Fruit fly (Drosophila melanogaster) whole organism, prepupa: ENCODE results near the gene Or98b.
A peak's percentile ranks its signal among the peaks of the same experiment; 100 is the strongest.

Experiments
- Blimp-1 ChIP-seq: fragments of 200-800 bp; sonication (Bioruptor generic); optimal IDR thresholded peaks from 3 replicates; lab custom pipeline; 2017; ENCODE audit warnings: missing biosample characterization, missing genetic modification characterization, mild to moderate bottlenecking, moderate library complexity, missing genetic modification reagents
- CG10631 ChIP-seq: fragments of 200-800 bp; sonication (Bioruptor generic); optimal IDR thresholded peaks from 2 replicates; lab custom pipeline; 2016; ENCODE audit warnings: missing biosample characterization, missing genetic modification characterization
- CG10669 ChIP-seq: fragments of 200-800 bp; sonication (Bioruptor generic); optimal IDR thresholded peaks from 3 replicates; lab custom pipeline; 2018; ENCODE audit warnings: missing biosample characterization, mild to moderate bottlenecking, missing genetic modification characterization, moderate library complexity
- CG11294 ChIP-seq: fragments of 200-800 bp; sonication (Bioruptor generic); IDR thresholded peaks from 2 replicates; pipeline ENCODE4 v1.3.6; 2022; ENCODE audit warnings: missing biosample characterization, missing genetic modification characterization
- CG11762 ChIP-seq: fragments of 200-800 bp; sonication (Bioruptor generic); optimal IDR thresholded peaks from 3 replicates; lab custom pipeline; 2016; ENCODE audit warnings: missing biosample characterization, missing genetic modification characterization; ENCODE audit not compliant: insufficient read depth
- CG15336 ChIP-seq: fragments of 200-800 bp; sonication (Bioruptor generic); IDR thresholded peaks from 2 replicates; pipeline ENCODE4 v1.3.6; 2022; ENCODE audit warnings: missing biosample characterization, missing genetic modification characterization
- CG1621 ChIP-seq: fragments of 200-800 bp; sonication (Bioruptor generic); optimal IDR thresholded peaks from 3 replicates; lab custom pipeline; 2018; ENCODE audit warnings: missing biosample characterization, mild to moderate bottlenecking, missing genetic modification characterization
- CG16779 ChIP-seq: fragments of 200-800 bp; sonication (Bioruptor generic); optimal IDR thresholded peaks from 3 replicates; lab custom pipeline; 2017; ENCODE audit warnings: missing biosample characterization, mild to moderate bottlenecking, missing genetic modification characterization
- CG3032 ChIP-seq: fragments of 200-800 bp; optimal IDR thresholded peaks from 2 replicates; lab custom pipeline; 2019; ENCODE audit warnings: missing biosample characterization, mild to moderate bottlenecking, missing genetic modification characterization, moderate library complexity
- CG31627 ChIP-seq: fragments of 200-800 bp; sonication (Bioruptor generic); optimal IDR thresholded peaks from 3 replicates; lab custom pipeline; 2016; ENCODE audit warnings: missing biosample characterization, missing genetic modification characterization
- CG34406 ChIP-seq: fragments of 200-800 bp; sonication (Bioruptor generic); optimal IDR thresholded peaks from 3 replicates; lab custom pipeline; 2016; ENCODE audit warnings: missing biosample characterization, missing genetic modification characterization
- CG3919 ChIP-seq: fragments of 200-800 bp; sonication (Bioruptor generic); optimal IDR thresholded peaks from 3 replicates; lab custom pipeline; 2016; ENCODE audit warnings: missing biosample characterization, missing genetic modification characterization
- CG4318 ChIP-seq: fragments of 200-800 bp; sonication (Bioruptor generic); optimal IDR thresholded peaks from 3 replicates; lab custom pipeline; 2017; ENCODE audit warnings: missing biosample characterization, mild to moderate bottlenecking, missing genetic modification characterization
- CG6163 ChIP-seq: fragments of 200-800 bp; sonication (Bioruptor generic); IDR thresholded peaks from 3 replicates; pipeline ENCODE4 v1.3.6; 2022; ENCODE audit warnings: missing biosample characterization, missing genetic modification characterization
- CG6808 ChIP-seq: fragments of 200-800 bp; sonication (Bioruptor generic); optimal IDR thresholded peaks from 3 replicates; lab custom pipeline; 2017; ENCODE audit warnings: missing biosample characterization, missing genetic modification characterization, mild to moderate bottlenecking, moderate library complexity, missing genetic modification reagents
- CG6854 ChIP-seq: fragments of 200-800 bp; sonication (Bioruptor generic); optimal IDR thresholded peaks from 2 replicates; lab custom pipeline; 2017; ENCODE audit warnings: missing biosample characterization, mild to moderate bottlenecking, missing genetic modification characterization
- CG7368 ChIP-seq: fragments of 200-800 bp; sonication (Bioruptor generic); optimal IDR thresholded peaks from 3 replicates; lab custom pipeline; 2016; ENCODE audit warnings: missing biosample characterization, missing genetic modification characterization
- CG8119 ChIP-seq: fragments of 200-800 bp; sonication (Bioruptor generic); IDR thresholded peaks from 3 replicates; pipeline ENCODE4 v1.3.6; 2022; ENCODE audit warnings: missing biosample characterization, missing genetic modification characterization
- CG8319 ChIP-seq: fragments of 200-800 bp; sonication (Bioruptor generic); optimal IDR thresholded peaks from 3 replicates; lab custom pipeline; 2016; ENCODE audit warnings: missing biosample characterization, missing genetic modification characterization
- CG8632 ChIP-seq: fragments of 200-800 bp; sonication (Bioruptor generic); optimal IDR thresholded peaks from 3 replicates; lab custom pipeline; 2016; ENCODE audit warnings: missing biosample characterization, missing genetic modification characterization
- CG9139 ChIP-seq: fragments of 200-800 bp; sonication (Bioruptor generic); optimal IDR thresholded peaks from 3 replicates; lab custom pipeline; 2017; ENCODE audit warnings: missing biosample characterization, mild to moderate bottlenecking, missing genetic modification characterization
- Eip75B ChIP-seq: fragments of 200-800 bp; sonication (Bioruptor generic); optimal IDR thresholded peaks from 3 replicates; lab custom pipeline; 2016; ENCODE audit warnings: missing biosample characterization, missing genetic modification characterization
- Eip78C ChIP-seq: fragments of 200-800 bp; sonication (Bioruptor generic); peaks from one replicate; lab custom pipeline; 2016; ENCODE audit warnings: missing biosample characterization, missing genetic modification characterization
- Eip93F ChIP-seq: fragments of 200-800 bp; sonication (Bioruptor generic); optimal IDR thresholded peaks from 2 replicates; lab custom pipeline; 2016; ENCODE audit warnings: missing biosample characterization, mild to moderate bottlenecking, missing genetic modification characterization
- Ets21C ChIP-seq: fragments of 200-800 bp; sonication (Bioruptor generic); optimal IDR thresholded peaks from 3 replicates; lab custom pipeline; 2016; ENCODE audit warnings: missing biosample characterization, missing genetic modification characterization
- Ets96B ChIP-seq: fragments of 200-800 bp; optimal IDR thresholded peaks from 2 replicates; lab custom pipeline; 2019; ENCODE audit warnings: missing biosample characterization, mild to moderate bottlenecking, missing genetic modification characterization, moderate library complexity
- Gug ChIP-seq: fragments of 200-800 bp; sonication (Bioruptor generic); IDR thresholded peaks from 2 replicates; pipeline ENCODE4 v1.3.6; 2022; ENCODE audit warnings: missing biosample characterization, missing genetic modification characterization
- Hr39 ChIP-seq: fragments of 200-800 bp; sonication (Bioruptor generic); optimal IDR thresholded peaks from 2 replicates; lab custom pipeline; 2016; ENCODE audit warnings: missing biosample characterization, missing genetic modification characterization
- Hr4 ChIP-seq: fragments of 200-800 bp; sonication (Bioruptor generic); optimal IDR thresholded peaks from 3 replicates; lab custom pipeline; 2016; ENCODE audit warnings: missing biosample characterization, missing genetic modification characterization
- Lpt ChIP-seq: fragments of 200-800 bp; sonication (Bioruptor generic); optimal IDR thresholded peaks from 3 replicates; lab custom pipeline; 2016; ENCODE audit warnings: missing biosample characterization, missing genetic modification characterization
- OdsH ChIP-seq: fragments of 200-800 bp; sonication (Bioruptor generic); optimal IDR thresholded peaks from 3 replicates; lab custom pipeline; 2016; ENCODE audit warnings: missing biosample characterization, missing genetic modification characterization
- Smox ChIP-seq: fragments of 200-800 bp; sonication (Bioruptor generic); optimal IDR thresholded peaks from 3 replicates; lab custom pipeline; 2016; ENCODE audit warnings: missing biosample characterization, missing genetic modification characterization
- Sox102F ChIP-seq: fragments of 200-800 bp; sonication (Bioruptor generic); optimal IDR thresholded peaks from 2 replicates; lab custom pipeline; 2016; ENCODE audit warnings: missing biosample characterization, mild to moderate bottlenecking, missing genetic modification characterization
- Sox14 ChIP-seq: fragments of 200-800 bp; sonication (Bioruptor generic); optimal IDR thresholded peaks from 3 replicates; lab custom pipeline; 2016; ENCODE audit warnings: missing biosample characterization, missing genetic modification characterization
- Sox15 ChIP-seq: fragments of 200-800 bp; sonication (Bioruptor generic); optimal IDR thresholded peaks from 3 replicates; lab custom pipeline; 2016; ENCODE audit warnings: missing biosample characterization, missing genetic modification characterization
- achi ChIP-seq: fragments of 200-800 bp; sonication (Bioruptor generic); optimal IDR thresholded peaks from 3 replicates; lab custom pipeline; 2016; ENCODE audit warnings: missing biosample characterization, missing genetic modification characterization
- cyc ChIP-seq: fragments of 200-800 bp; sonication (Bioruptor generic); optimal IDR thresholded peaks from 3 replicates; lab custom pipeline; 2016; ENCODE audit warnings: missing biosample characterization, missing genetic modification characterization
- dac ChIP-seq: fragments of 200-800 bp; sonication (Bioruptor generic); optimal IDR thresholded peaks from 2 replicates; lab custom pipeline; 2017; ENCODE audit warnings: missing biosample characterization, mild to moderate bottlenecking, missing genetic modification characterization
- dsx ChIP-seq: fragments of 200-800 bp; optimal IDR thresholded peaks from 3 replicates; lab custom pipeline; 2019; ENCODE audit warnings: missing biosample characterization, mild to moderate bottlenecking, missing genetic modification characterization, moderate library complexity; ENCODE audit not compliant: poor library complexity, severe bottlenecking
- esn ChIP-seq: fragments of 200-800 bp; sonication (Bioruptor generic); optimal IDR thresholded peaks from 2 replicates; lab custom pipeline; 2016; ENCODE audit warnings: missing biosample characterization, mild to moderate bottlenecking, missing genetic modification characterization, moderate library complexity
- fd59A ChIP-seq: fragments of 200-800 bp; sonication (Bioruptor generic); optimal IDR thresholded peaks from 2 replicates; lab custom pipeline; 2017; ENCODE audit warnings: missing biosample characterization, mild to moderate bottlenecking, missing genetic modification characterization, missing genetic modification reagents
- fd85E ChIP-seq: fragments of 200-800 bp; sonication (Bioruptor generic); optimal IDR thresholded peaks from 3 replicates; lab custom pipeline; 2016; ENCODE audit warnings: missing biosample characterization, missing genetic modification characterization
- lz ChIP-seq: fragments of 200-800 bp; sonication (Bioruptor generic); optimal IDR thresholded peaks from 3 replicates; lab custom pipeline; 2016; ENCODE audit warnings: missing biosample characterization, missing genetic modification characterization
- net ChIP-seq: fragments of 200-800 bp; sonication (Bioruptor generic); optimal IDR thresholded peaks from 3 replicates; lab custom pipeline; 2016; ENCODE audit warnings: missing biosample characterization, missing genetic modification characterization
- pdm3 ChIP-seq: fragments of 200-800 bp; sonication (Bioruptor generic); optimal IDR thresholded peaks from 3 replicates; lab custom pipeline; 2016; ENCODE audit warnings: missing biosample characterization, missing genetic modification characterization
- salr ChIP-seq, 2 experiments: fragments of 200-800 bp; sonication (Bioruptor generic); optimal IDR thresholded peaks; 3 replicates each; lab custom pipeline; 2016 to 2018; ENCODE audit warnings: missing biosample characterization in 2 of 2, missing genetic modification characterization in 2 of 2, mild to moderate bottlenecking in 1 of 2
- spab ChIP-seq: fragments of 200-800 bp; sonication (Bioruptor generic); optimal IDR thresholded peaks from 2 replicates; lab custom pipeline; 2017; ENCODE audit warnings: missing biosample characterization, mild to moderate bottlenecking, missing genetic modification characterization, missing genetic modification reagents
- svp ChIP-seq: fragments of 200-800 bp; sonication (Bioruptor generic); peaks from one replicate; lab custom pipeline; 2016; ENCODE audit warnings: missing biosample characterization, missing genetic modification characterization
- topi ChIP-seq: fragments of 200-800 bp; sonication (Bioruptor generic); optimal IDR thresholded peaks from 3 replicates; lab custom pipeline; 2016; ENCODE audit warnings: missing biosample characterization, missing genetic modification characterization
- vri ChIP-seq: fragments of 200-800 bp; sonication (Bioruptor generic); optimal IDR thresholded peaks from 3 replicates; lab custom pipeline; 2016; ENCODE audit warnings: missing biosample characterization, mild to moderate bottlenecking, missing genetic modification characterization

Or98b gene

DNA sequence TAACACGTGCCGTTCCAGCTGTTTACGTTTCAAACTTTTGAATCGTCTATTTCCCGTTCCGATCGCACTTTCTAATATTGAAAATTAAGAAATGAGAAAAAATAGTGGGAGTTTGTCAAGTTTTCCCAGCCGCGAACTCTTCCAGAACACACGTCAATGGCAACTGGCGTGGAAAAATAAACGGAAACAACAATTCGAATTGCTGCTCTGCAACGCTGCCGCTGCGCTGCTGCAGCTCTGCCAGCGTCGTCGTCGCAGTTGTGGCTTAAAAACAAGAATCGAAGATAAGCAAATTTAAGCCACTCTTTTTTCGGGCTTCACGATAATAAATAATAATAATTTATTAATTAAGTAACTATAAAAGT, 20.9 kb upstream of the Or98b start:
- TF ChIP-seq Eip78C: peak; percentile 27
- no peak for TF ChIP-seq CG31627
- TF ChIP-seq, all 60 proteins: peak for 1

DNA sequence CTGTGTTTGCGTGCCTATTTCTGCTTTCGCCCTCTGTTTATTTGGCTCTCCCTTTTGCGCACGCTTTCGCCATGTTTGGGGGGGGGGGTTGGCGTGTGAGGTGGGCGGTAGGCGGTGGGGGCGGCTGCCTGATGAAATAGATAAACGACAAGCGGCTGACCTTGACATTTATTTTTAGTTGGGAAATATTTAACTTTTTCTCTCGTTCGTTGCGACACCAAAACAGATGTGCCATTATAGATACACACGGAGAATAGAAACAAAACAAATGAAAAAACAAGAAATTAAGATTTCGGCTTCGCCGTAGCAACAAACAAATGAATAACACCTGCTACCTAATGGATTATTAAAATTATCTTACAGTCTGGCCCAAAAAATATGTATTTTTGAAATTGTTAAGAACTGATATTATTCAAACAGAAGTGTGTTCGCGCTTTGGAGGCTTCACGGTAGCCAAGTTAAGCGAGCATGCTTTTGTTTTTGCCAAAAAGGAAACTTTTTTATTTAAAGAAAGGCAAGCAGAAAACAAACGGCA, 19.8 kb upstream of the Or98b start:
- TF ChIP-seq CG8119 (GFP tag; lab: Robert Waterston, UW) (peak; percentile 53; the same call in 1 of the 3 replicates), CG3919 (no peak), CG9139 (GFP tag; lab: Kevin White, UChicago) (no peak), cyc (no peak), Smox (no peak), vri (GFP tag; lab: Kevin White, UChicago) (no peak), Gug (GFP tag; lab: Robert Waterston, UW) (peak; percentile 45), CG11294 (peak; percentile 36; the same call in 1 of the 2 replicates), CG10631 (GFP tag; lab: Kevin White, UChicago) (no peak), CG31627 (no peak), CG10669 (no peak), lz (no peak), fd85E (GFP tag; lab: Kevin White, UChicago) (no peak), svp (GFP tag; lab: Kevin White, UChicago) (peak; percentile 67), fd59A (GFP tag; lab: Kevin White, UChicago) (no peak), pdm3 (GFP tag; lab: Kevin White, UChicago) (peak; percentile 24), Eip93F (no peak), Eip78C (peak; percentile 50), net (GFP tag; lab: Kevin White, UChicago) (peak; percentile 10), dac (GFP tag; lab: Kevin White, UChicago) (no peak), CG34406 (GFP tag; lab: Kevin White, UChicago) (no peak), CG8319 (GFP tag; lab: Kevin White, UChicago) (no peak), Hr4 (GFP tag; lab: Kevin White, UChicago) (peak; percentile 61), CG3032 (tag; lab: Kevin White, UChicago) (no peak), topi (GFP tag; lab: Kevin White, UChicago) (no peak), OdsH (GFP tag; lab: Kevin White, UChicago) (peak; percentile 13), esn (GFP tag; lab: Kevin White, UChicago) (no peak), Hr39 (no peak), Sox14 (GFP tag; lab: Kevin White, UChicago) (no peak), Ets21C (no peak), CG16779 (tag; lab: Kevin White, UChicago) (no peak), CG15336 (GFP tag; lab: Robert Waterston, UW) (peak; percentile 64; the same call in 1 of the 2 replicates), CG8632 (GFP tag; lab: Kevin White, UChicago) (no peak), Sox102F (no peak), CG1621 (no peak), Eip75B (GFP tag; lab: Kevin White, UChicago) (no peak), Lpt (GFP tag; lab: Kevin White, UChicago) (peak; percentile 3), dsx (no peak), CG7368 (GFP tag; lab: Kevin White, UChicago) (no peak), CG6163 (0 out of 3 replicates have a peak, but pooled peaks have one; percentile 20), Ets96B (tag; lab: Kevin White, UChicago) (no peak), spab (GFP tag; lab: Kevin White, UChicago) (no peak), achi (GFP tag; lab: Kevin White, UChicago) (peak; percentile 32), Sox15 (GFP tag; lab: Kevin White, UChicago) (no peak), CG11762 (no peak), CG6854 (GFP tag; lab: Kevin White, UChicago) (no peak), Blimp-1 (GFP tag; lab: Kevin White, UChicago) (no peak), CG6808 (no peak), CG4318 (no peak), salr (GFP tag; optimal IDR thresholded peaks at IDR 0.05; lab: Kevin White, UChicago) (no peak)
